Fruit fly (Drosophila melanogaster) whole organism, embryonic: Measurements from ENCODE around the gene PIG-T.

Source experiments
- Awh ChIP-seq: fragments of 200-800 bp; sonication (Bioruptor generic); IDR thresholded peaks from 2 replicates; pipeline ENCODE4, ENCODE4 v1.3.6; 2022; ENCODE audit warnings: missing biosample characterization, missing genetic modification characterization
- CG10431 ChIP-seq: fragments of 200-800 bp; sonication (Bioruptor generic); optimal IDR thresholded peaks from 3 replicates; lab custom pipeline; 2018; ENCODE audit warnings: missing biosample characterization, mild to moderate bottlenecking, missing genetic modification characterization
- CG10654 ChIP-seq: fragments of 200-800 bp; sonication (Bioruptor generic); optimal IDR thresholded peaks from 2 replicates; lab custom pipeline; 2016; ENCODE audit warnings: missing biosample characterization, missing genetic modification characterization
- CG11398 ChIP-seq: fragments of 200-800 bp; sonication (Bioruptor generic); optimal IDR thresholded peaks from 2 replicates; lab custom pipeline; 2016; ENCODE audit warnings: missing biosample characterization, missing genetic modification characterization
- CG11695 ChIP-seq: fragments of 200-800 bp; sonication (Bioruptor generic); IDR thresholded peaks from 3 replicates; pipeline ENCODE4 v1.3.6; 2022; ENCODE audit warnings: missing biosample characterization, missing genetic modification characterization
- CG11696 ChIP-seq: fragments of 200-800 bp; sonication (Bioruptor generic); IDR thresholded peaks from 2 replicates; pipeline ENCODE4 v1.3.6; 2022; ENCODE audit warnings: missing biosample characterization, missing genetic modification characterization
- CG13287 ChIP-seq: fragments of 200-800 bp; sonication (Bioruptor generic); IDR thresholded peaks from 2 replicates; pipeline ENCODE4 v1.3.6; 2022; ENCODE audit warnings: missing biosample characterization, missing genetic modification characterization; ENCODE audit not compliant: partially characterized antibody
- CG15696 ChIP-seq: fragments of 200-800 bp; sonication (Bioruptor generic); optimal IDR thresholded peaks from 2 replicates; lab custom pipeline; 2019; ENCODE audit warnings: missing biosample characterization, mild to moderate bottlenecking, missing genetic modification characterization, moderate library complexity
- CG17361 ChIP-seq: fragments of 200-800 bp; sonication (Bioruptor generic); IDR thresholded peaks from 3 replicates; pipeline ENCODE4 v1.3.6; 2022; ENCODE audit warnings: missing biosample characterization, missing genetic modification characterization
- CG18764 ChIP-seq: fragments of 200-800 bp; sonication (Bioruptor generic); optimal IDR thresholded peaks from 3 replicates; lab custom pipeline; 2016; ENCODE audit warnings: missing biosample characterization, missing genetic modification characterization
- CG31388 ChIP-seq: fragments of 200-800 bp; sonication (Bioruptor generic); optimal IDR thresholded peaks from 2 replicates; lab custom pipeline; 2016; ENCODE audit warnings: missing biosample characterization, missing genetic modification characterization
- CG6765 ChIP-seq: fragments of 200-800 bp; sonication (Bioruptor generic); optimal IDR thresholded peaks from 3 replicates; lab custom pipeline; 2017; ENCODE audit warnings: missing biosample characterization, mild to moderate bottlenecking, missing genetic modification characterization
- CG6854 ChIP-seq: fragments of 200-800 bp; sonication (Bioruptor generic); optimal IDR thresholded peaks from 3 replicates; lab custom pipeline; 2017; ENCODE audit warnings: missing biosample characterization, mild to moderate bottlenecking, missing genetic modification characterization
- CG8281 ChIP-seq: fragments of 200-800 bp; sonication (Bioruptor generic); optimal IDR thresholded peaks from 2 replicates; lab custom pipeline; 2018; ENCODE audit warnings: missing biosample characterization, mild to moderate bottlenecking, missing genetic modification characterization, moderate library complexity
- CG8290 ChIP-seq, 3 experiments: fragments of 200-800 bp; sonication (Bioruptor generic); optimal IDR thresholded peaks; 2 replicates each; lab custom pipeline; 2016 to 2019; ENCODE audit warnings: missing biosample characterization in 3 of 3, missing genetic modification characterization in 3 of 3, mild to moderate bottlenecking in 2 of 3, moderate library complexity in 1 of 3
- CG9609 ChIP-seq: fragments of 200-800 bp; sonication (Bioruptor generic); optimal IDR thresholded peaks from 3 replicates; lab custom pipeline; 2016; ENCODE audit warnings: missing biosample characterization, missing genetic modification characterization
- CG9797 ChIP-seq: fragments of 200-800 bp; sonication (Bioruptor generic); optimal IDR thresholded peaks from 3 replicates; lab custom pipeline; 2018; ENCODE audit warnings: missing biosample characterization, mild to moderate bottlenecking, missing genetic modification characterization
- Dad ChIP-seq: fragments of 200-800 bp; sonication (Bioruptor generic); optimal IDR thresholded peaks from 3 replicates; lab custom pipeline; 2016; ENCODE audit warnings: missing biosample characterization, missing genetic modification characterization
- Dek ChIP-seq: fragments of 200-800 bp; sonication (Bioruptor generic); optimal IDR thresholded peaks from 3 replicates; lab custom pipeline; 2019; ENCODE audit warnings: missing biosample characterization, mild to moderate bottlenecking, missing genetic modification characterization, moderate library complexity
- Dll ChIP-seq: fragments of 200-800 bp; sonication (Bioruptor generic); IDR thresholded peaks from 4 replicates; pipeline ENCODE4 v1.3.6; 2022; ENCODE audit warnings: missing biosample characterization, missing genetic modification characterization; ENCODE audit not compliant: partially characterized antibody
- E2f1 ChIP-seq: fragments of 200-800 bp; sonication (Bioruptor generic); IDR thresholded peaks from 2 replicates; pipeline ENCODE4 v1.3.6; 2022; ENCODE audit warnings: missing biosample characterization, missing genetic modification characterization
- Gsc ChIP-seq: fragments of 200-800 bp; sonication (Bioruptor generic); IDR thresholded peaks from 2 replicates; pipeline ENCODE4 v1.3.6; 2022; ENCODE audit warnings: missing biosample characterization, missing genetic modification characterization
- Gug ChIP-seq: fragments of 200-800 bp; sonication (Bioruptor generic); IDR thresholded peaks from 4 replicates; pipeline ENCODE4 v1.3.6; 2022; ENCODE audit warnings: missing biosample characterization, missing genetic modification characterization
- MTF-1 ChIP-seq: fragments of 200-800 bp; sonication (Bioruptor generic); optimal IDR thresholded peaks from 2 replicates; lab custom pipeline; 2018; ENCODE audit warnings: missing biosample characterization, mild to moderate bottlenecking, missing genetic modification characterization, borderline replicate concordance
- NC2α ChIP-seq: fragments of 200-800 bp; sonication (Bioruptor generic); optimal IDR thresholded peaks from 2 replicates; lab custom pipeline; 2016; ENCODE audit warnings: missing biosample characterization, missing genetic modification characterization
- Pdp1 ChIP-seq, 2 experiments: fragments of 200-800 bp; sonication (Bioruptor generic); optimal IDR thresholded peaks; 3 replicates each; lab custom pipeline; 2016; ENCODE audit warnings: missing biosample characterization in 2 of 2, missing genetic modification characterization in 2 of 2, mild to moderate bottlenecking in 1 of 2, moderate library complexity in 1 of 2
- Poxn ChIP-seq: fragments of 200-800 bp; sonication (Bioruptor generic); IDR thresholded peaks from 2 replicates; pipeline ENCODE4 v1.3.6; 2022; ENCODE audit warnings: missing biosample characterization, missing genetic modification characterization
- ab ChIP-seq: fragments of 200-800 bp; sonication (Bioruptor generic); optimal IDR thresholded peaks from 2 replicates; lab custom pipeline; 2016; ENCODE audit warnings: missing biosample characterization, missing genetic modification characterization
- ac ChIP-seq: fragments of 200-800 bp; sonication (Bioruptor generic); optimal IDR thresholded peaks from 3 replicates; lab custom pipeline; 2017; ENCODE audit warnings: missing biosample characterization, mild to moderate bottlenecking, missing genetic modification characterization
- ase ChIP-seq: fragments of 200-800 bp; sonication (Bioruptor generic); IDR thresholded peaks from 3 replicates; pipeline ENCODE4 v1.3.6; 2022; ENCODE audit warnings: missing biosample characterization, missing genetic modification characterization
- gcm2 ChIP-seq: fragments of 200-800 bp; sonication (Bioruptor generic); optimal IDR thresholded peaks from 2 replicates; lab custom pipeline; 2016; ENCODE audit warnings: missing biosample characterization, missing genetic modification characterization
- gsb-n ChIP-seq: fragments of 200-800 bp; sonication (Bioruptor generic); optimal IDR thresholded peaks from 3 replicates; lab custom pipeline; 2018; ENCODE audit warnings: missing biosample characterization, mild to moderate bottlenecking, missing genetic modification characterization
- gt ChIP-seq: fragments of 200-800 bp; sonication (Bioruptor generic); IDR thresholded peaks from 2 replicates; pipeline ENCODE4 v1.3.6; 2022; ENCODE audit warnings: missing biosample characterization, missing genetic modification characterization
- insv ChIP-seq, 2 experiments: fragments of 200-800 bp; sonication (Bioruptor generic); optimal IDR thresholded peaks; 3 replicates each; lab custom pipeline; 2016 to 2018; ENCODE audit warnings: missing biosample characterization in 2 of 2, missing genetic modification characterization in 2 of 2
- jumu ChIP-seq: fragments of 200-800 bp; sonication (Bioruptor generic); optimal IDR thresholded peaks from 3 replicates; lab custom pipeline; 2016; ENCODE audit warnings: missing biosample characterization, missing genetic modification characterization
- pan ChIP-seq, 4 experiments: fragments of >200 bp in 3 of 4; fragments of 200-800 bp in 1 of 4; sonication (Bioruptor generic) in 1 of 4; optimal IDR thresholded peaks in 3 of 4; IDR thresholded peaks in 1 of 4; 2 replicates each; pipeline versions ENCODE4 v1.3.6 to Lab custom; 2017 to 2022; ENCODE audit warnings: missing biosample characterization in 2 of 4, missing genetic modification characterization in 2 of 4, mixed read lengths in 1 of 4
- pfk ChIP-seq: fragments of 200-800 bp; sonication (Bioruptor generic); optimal IDR thresholded peaks from 2 replicates; lab custom pipeline; 2018; ENCODE audit warnings: missing biosample characterization, mild to moderate bottlenecking, missing genetic modification characterization, moderate library complexity
- pnt ChIP-seq: fragments of 200-800 bp; sonication (Bioruptor generic); optimal IDR thresholded peaks from 3 replicates; lab custom pipeline; 2016; ENCODE audit warnings: missing biosample characterization, missing genetic modification characterization
- pzg ChIP-seq: fragments of 200-800 bp; sonication (Bioruptor generic); optimal IDR thresholded peaks from 3 replicates; lab custom pipeline; 2018; ENCODE audit warnings: missing biosample characterization, mild to moderate bottlenecking, missing genetic modification characterization, moderate library complexity
- rib ChIP-seq: fragments of 200-800 bp; sonication (Bioruptor generic); IDR thresholded peaks from 2 replicates; pipeline ENCODE4 v1.3.6; 2022; ENCODE audit warnings: missing biosample characterization, missing genetic modification characterization
- run ChIP-seq: fragments of 200-800 bp; sonication (Bioruptor generic); optimal IDR thresholded peaks from 3 replicates; lab custom pipeline; 2018; ENCODE audit warnings: missing biosample characterization, mild to moderate bottlenecking, missing genetic modification characterization
- sd ChIP-seq: fragments of 200-800 bp; sonication (Bioruptor generic); optimal IDR thresholded peaks from 3 replicates; lab custom pipeline; 2018; ENCODE audit warnings: missing biosample characterization, mild to moderate bottlenecking, missing genetic modification characterization, moderate library complexity
- sens ChIP-seq: fragments of 200-800 bp; sonication (Bioruptor generic); peaks from one replicate; lab custom pipeline; 2016; ENCODE audit warnings: missing biosample characterization, missing genetic modification characterization
- shn ChIP-seq: fragments of 200-800 bp; sonication (Bioruptor generic); optimal IDR thresholded peaks from 3 replicates; lab custom pipeline; 2016; ENCODE audit warnings: missing biosample characterization, missing genetic modification characterization
- stwl ChIP-seq: fragments of 200-800 bp; sonication (Bioruptor generic); optimal IDR thresholded peaks from 3 replicates; lab custom pipeline; 2018; ENCODE audit warnings: missing biosample characterization, mild to moderate bottlenecking, missing genetic modification characterization, moderate library complexity
- zen ChIP-seq: fragments of 200-800 bp; sonication (Bioruptor generic); optimal IDR thresholded peaks from 3 replicates; lab custom pipeline; 2018; ENCODE audit warnings: missing biosample characterization, mild to moderate bottlenecking, missing genetic modification characterization, moderate library complexity
- zen2 ChIP-seq: fragments of 200-800 bp; sonication (Bioruptor generic); IDR thresholded peaks from 3 replicates; pipeline ENCODE4 v1.3.6; 2022; ENCODE audit warnings: missing biosample characterization, missing genetic modification characterization; ENCODE audit not compliant: partially characterized antibody
- zfh1 ChIP-seq: fragments of 200-800 bp; sonication (Bioruptor generic); IDR thresholded peaks from 3 replicates; pipeline ENCODE4 v1.3.6; 2022; ENCODE audit warnings: missing biosample characterization, missing genetic modification characterization
- zfh2 ChIP-seq: fragments of 200-800 bp; sonication (Bioruptor generic); optimal IDR thresholded peaks from 2 replicates; lab custom pipeline; 2016; ENCODE audit warnings: missing biosample characterization, missing genetic modification characterization

The PIG-T gene

dm6 chrX:8455019-8455555 is 48.0 kb upstream of the PIG-T start, which contains the start of gene org-1 (continued):
- TF ChIP-seq insv (GFP tag; optimal IDR thresholded peaks at IDR 0.05; lab: Kevin White, UChicago), result peak in 1 of 2 experiments; percentile 50
- TF ChIP-seq zfh2, result peak; percentile 37
- TF ChIP-seq rib (GFP tag; lab: Robert Waterston, UW), result peak; percentile 92
- TF ChIP-seq Poxn (GFP tag; lab: Robert Waterston, UW), result peak; percentile 84
- no peak for TF ChIP-seq Dll (GFP tag; lab: Robert Waterston, UW)
- TF ChIP-seq CG15696 (tag; lab: Kevin White, UChicago), result peak; percentile 98
- TF ChIP-seq CG6854 (GFP tag; lab: Kevin White, UChicago), result peak; percentile 82
- TF ChIP-seq Gsc, result peak; percentile 97
- TF ChIP-seq ase (GFP tag; lab: Robert Waterston, UW), result peak; percentile 96
- TF ChIP-seq CG31388 (GFP tag; lab: Kevin White, UChicago), result peak; percentile 91
- no peak for TF ChIP-seq pzg (GFP tag; lab: Kevin White, UChicago)
- TF ChIP-seq ab (GFP tag; lab: Kevin White, UChicago), result peak; percentile 73
- TF ChIP-seq sens (GFP tag; lab: Kevin White, UChicago), result peak; percentile 98
- peak; percentile 82 for TF ChIP-seq CG8281 (tag; lab: Kevin White, UChicago)
- peak; percentile 93 for TF ChIP-seq ac (GFP tag; lab: Kevin White, UChicago)
- peak; percentile 76 for TF ChIP-seq gcm2
- peak; percentile 93 for TF ChIP-seq CG11696
- TF ChIP-seq CG6765 (GFP tag; lab: Kevin White, UChicago), result peak; percentile 73
- TF ChIP-seq run (tag; lab: Kevin White, UChicago), result peak; percentile 83
- no peak for TF ChIP-seq zen2
- TF ChIP-seq gsb-n (tag; lab: Kevin White, UChicago), result peak; percentile 95
- peak; percentile 16 for TF ChIP-seq CG9797 (GFP tag; lab: Kevin White, UChicago)
- peak; percentile 92 for TF ChIP-seq pnt (GFP tag; lab: Kevin White, UChicago)
- no peak for TF ChIP-seq pan (optimal IDR thresholded peaks at IDR 0.05; lab: Kevin White, UChicago)
- TF ChIP-seq pan (GFP tag; optimal IDR thresholded peaks at IDR 0.05 in 1 of 2, IDR thresholded peaks at IDR 0.05 in 1 of 2), result peak in 1 of 2 experiments; percentile 97
- TF ChIP-seq Gug (GFP tag; lab: Robert Waterston, UW), result peak; percentile 98
- TF ChIP-seq Pdp1 (GFP tag; optimal IDR thresholded peaks at IDR 0.05; lab: Kevin White, UChicago), result peak; percentile 87 to 93
- peak; percentile 88 for TF ChIP-seq CG10431 (GFP tag; lab: Kevin White, UChicago)
- TF ChIP-seq stwl (tag; lab: Kevin White, UChicago), result peak; percentile 64
- TF ChIP-seq shn (GFP tag; lab: Kevin White, UChicago), result peak; percentile 62
- TF ChIP-seq E2f1 (GFP tag; lab: Robert Waterston, UW), result peak; percentile 97
- peak; percentile 72 for TF ChIP-seq sd (tag; lab: Kevin White, UChicago)
- peak; percentile 22 for TF ChIP-seq pfk (GFP tag; lab: Kevin White, UChicago)
- TF ChIP-seq jumu (GFP tag; lab: Kevin White, UChicago), result peak; percentile 85
- peak; percentile 91 for TF ChIP-seq Dek
- peak; percentile 33 for TF ChIP-seq NC2α
- no peak for TF ChIP-seq CG13287 (GFP tag; lab: Robert Waterston, UW)
- peak; percentile 99 for TF ChIP-seq zfh1 (GFP tag; lab: Robert Waterston, UW)
- peak; percentile 91 for TF ChIP-seq MTF-1 (GFP tag; lab: Kevin White, UChicago)
- peak; percentile 98 for TF ChIP-seq Awh (GFP tag; lab: Robert Waterston, UW)
- peak; percentile 93 for TF ChIP-seq CG17361 (GFP tag; lab: Robert Waterston, UW)
- TF ChIP-seq CG11695 (GFP tag; lab: Robert Waterston, UW), result peak; percentile 95
- TF ChIP-seq Dad (GFP tag; lab: Kevin White, UChicago), result peak; percentile 78
- TF ChIP-seq gt (GFP tag; lab: Robert Waterston, UW), result peak; percentile 96
- TF ChIP-seq CG18764, result peak; percentile 87
- TF ChIP-seq CG11398 (GFP tag; lab: Kevin White, UChicago), result peak; percentile 45
- TF ChIP-seq CG10654 (GFP tag; lab: Kevin White, UChicago), result peak; percentile 88
- TF ChIP-seq CG9609 (GFP tag; lab: Kevin White, UChicago), result peak; percentile 65
- TF ChIP-seq zen (tag; lab: Kevin White, UChicago), result peak; percentile 95
- TF ChIP-seq CG8290 (GFP tag; optimal IDR thresholded peaks at IDR 0.05; lab: Kevin White, UChicago), result peak; percentile 91
- TF ChIP-seq CG8290 (tag; optimal IDR thresholded peaks at IDR 0.05; lab: Kevin White, UChicago), result peak; percentile 82 to 97
